Fruit fly (Drosophila melanogaster): ENCODE measurements around the gene CG14292.
A peak's percentile ranks its signal among the peaks of the same experiment; 100 is the strongest.

Gene CG14292

DNA sequence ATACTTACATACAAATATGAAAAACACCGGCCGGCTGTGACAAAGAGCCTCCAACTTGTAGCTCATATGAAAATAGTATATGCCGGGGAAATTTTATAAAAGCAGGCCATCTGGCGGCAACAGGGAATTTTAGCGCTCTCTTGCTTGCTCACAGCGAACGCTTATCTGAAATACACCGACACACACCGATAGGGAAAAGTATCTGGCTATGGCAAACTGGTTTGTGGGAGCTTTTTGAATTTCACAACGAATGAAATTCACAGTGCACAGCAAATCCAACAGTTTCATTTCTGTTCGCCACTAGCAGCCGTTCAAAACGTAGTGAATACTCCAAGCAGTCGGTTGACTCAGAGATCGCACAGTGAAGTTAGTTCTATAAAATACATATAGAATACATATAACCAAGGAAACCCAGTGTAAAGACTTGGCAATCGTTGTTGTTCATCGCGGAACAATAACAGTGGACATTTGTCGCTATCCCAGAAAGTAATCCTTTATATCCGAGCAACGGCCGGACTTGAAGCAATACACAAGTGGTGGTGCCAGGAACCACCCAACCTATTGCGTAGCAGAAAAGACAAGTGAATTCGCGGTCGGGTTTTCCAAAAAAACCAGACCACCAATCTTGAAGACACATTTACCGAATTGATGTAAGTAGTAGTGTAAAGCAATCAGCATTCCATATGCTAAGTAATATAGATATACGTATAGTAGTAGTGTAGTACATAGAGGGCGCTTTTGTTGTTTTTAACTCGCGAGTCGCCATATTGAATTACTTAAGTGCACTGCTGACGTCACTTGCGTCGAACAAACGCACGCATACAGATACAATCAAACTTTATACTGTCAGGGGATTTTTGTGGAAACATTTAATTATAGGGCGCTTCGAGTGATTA lies 12.8 kb upstream of the CG14292 start:
- TF ChIP-seq pan (optimal IDR thresholded peaks at IDR 0.05) = no peak
- TF ChIP-seq EcR (GFP tag; optimal IDR thresholded peaks at IDR 0.05) = peak in 1 of 2 experiments; percentile 13

dm6 chr3R:18916715-18917253 lies 11.3 kb upstream of the CG14292 start:
- TF ChIP-seq Dll (optimal IDR thresholded peaks at IDR 0.05) (no peak), CG8478 (optimal IDR thresholded peaks at IDR 0.05) (no peak)

- no peak for TF ChIP-seq pan (optimal IDR thresholded peaks at IDR 0.05)
Measured at dm6 chr3R:18915644-18916194, 10.3 kb upstream of the CG14292 start.

dm6 chr3R:18914594-18915275 lies 9.3 kb upstream of the CG14292 start, which contains the start of gene Xrp1:
TSS of gene Xrp1 (plus strand) at chr3R:18914968.
- TF ChIP-seq pan (optimal IDR thresholded peaks at IDR 0.05) = no peak
- TF ChIP-seq EcR (GFP tag; optimal IDR thresholded peaks at IDR 0.05) = no peak
- TF ChIP-seq CG8478 (optimal IDR thresholded peaks at IDR 0.05) = no peak
- no peak for TF ChIP-seq Dll (optimal IDR thresholded peaks at IDR 0.05)
- no peak for TF ChIP-seq psq (optimal IDR thresholded peaks at IDR 0.05)
- no peak for TF ChIP-seq usp (GFP tag; optimal IDR thresholded peaks at IDR 0.05)

DNA sequence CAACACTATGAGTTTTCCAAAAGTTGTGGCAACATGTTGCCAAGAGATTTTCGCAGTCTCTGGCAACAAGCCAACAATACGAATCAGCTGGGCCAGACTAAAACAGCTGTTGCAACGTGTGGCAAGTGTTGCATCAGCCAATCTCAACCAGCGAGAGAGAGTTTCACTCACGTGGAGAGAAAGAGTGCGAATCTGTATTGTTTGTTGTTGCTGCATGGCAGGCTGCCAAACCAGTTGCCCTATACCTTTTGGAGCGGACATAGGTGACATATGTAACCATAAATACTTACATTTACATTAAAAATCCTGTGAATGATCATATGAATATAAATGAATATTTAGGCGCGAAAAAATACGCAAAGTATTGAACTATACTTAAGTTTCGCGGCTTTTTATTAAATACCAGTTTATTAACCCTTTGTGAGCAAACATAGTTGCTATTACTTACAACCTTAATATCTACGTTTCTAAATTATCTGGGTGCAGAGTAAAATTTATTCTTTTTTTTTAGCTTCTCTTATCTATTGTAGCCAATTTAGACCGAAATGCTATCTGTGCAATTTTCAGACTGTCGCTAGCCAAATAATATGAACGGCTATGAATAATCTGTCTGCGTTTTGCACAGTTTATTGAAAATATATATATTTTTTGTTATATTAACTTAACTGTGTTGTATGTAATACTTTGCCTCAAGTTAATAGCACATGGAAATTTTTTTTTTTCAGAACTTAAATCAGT lies 8.6 kb upstream of the CG14292 start:
- no peak for TF ChIP-seq Dll (optimal IDR thresholded peaks at IDR 0.05)
- no peak for TF ChIP-seq pan (optimal IDR thresholded peaks at IDR 0.05)
- TF ChIP-seq psq (optimal IDR thresholded peaks at IDR 0.05) = no peak
- TF ChIP-seq usp (GFP tag; optimal IDR thresholded peaks at IDR 0.05) = no peak
- no peak for TF ChIP-seq EcR (GFP tag; optimal IDR thresholded peaks at IDR 0.05)
- no peak for TF ChIP-seq CG8478 (optimal IDR thresholded peaks at IDR 0.05)

- no peak for TF ChIP-seq psq (optimal IDR thresholded peaks at IDR 0.05)
- TF ChIP-seq usp (GFP tag; optimal IDR thresholded peaks at IDR 0.05) = no peak
- no peak for TF ChIP-seq Dll (optimal IDR thresholded peaks at IDR 0.05)
- no peak for TF ChIP-seq pan (optimal IDR thresholded peaks at IDR 0.05)
- TF ChIP-seq CG8478 (optimal IDR thresholded peaks at IDR 0.05) = no peak
- TF ChIP-seq EcR (GFP tag; optimal IDR thresholded peaks at IDR 0.05) = no peak
Measured at dm6 chr3R:18912782-18913331, 7.4 kb upstream of the CG14292 start, which contains the start of gene Sgsh. TSS of gene Sgsh (minus strand) at chr3R:18912922.

dm6 chr3R:18910923-18911322 lies 5.5 kb upstream of the CG14292 start:
- TF ChIP-seq usp (GFP tag; optimal IDR thresholded peaks at IDR 0.05) (no peak), pan (optimal IDR thresholded peaks at IDR 0.05) (no peak), Dll (optimal IDR thresholded peaks at IDR 0.05) (no peak)

dm6 chr3R:18910336-18910735 lies 4.9 kb upstream of the CG14292 start:
- no peak for TF ChIP-seq Dll (optimal IDR thresholded peaks at IDR 0.05)
- TF ChIP-seq psq (optimal IDR thresholded peaks at IDR 0.05) = no peak
- no peak for TF ChIP-seq usp (GFP tag; optimal IDR thresholded peaks at IDR 0.05)
- no peak for TF ChIP-seq pan (optimal IDR thresholded peaks at IDR 0.05)
- TF ChIP-seq CG8478 (optimal IDR thresholded peaks at IDR 0.05) = no peak
- no peak for TF ChIP-seq EcR (GFP tag; optimal IDR thresholded peaks at IDR 0.05)

DNA sequence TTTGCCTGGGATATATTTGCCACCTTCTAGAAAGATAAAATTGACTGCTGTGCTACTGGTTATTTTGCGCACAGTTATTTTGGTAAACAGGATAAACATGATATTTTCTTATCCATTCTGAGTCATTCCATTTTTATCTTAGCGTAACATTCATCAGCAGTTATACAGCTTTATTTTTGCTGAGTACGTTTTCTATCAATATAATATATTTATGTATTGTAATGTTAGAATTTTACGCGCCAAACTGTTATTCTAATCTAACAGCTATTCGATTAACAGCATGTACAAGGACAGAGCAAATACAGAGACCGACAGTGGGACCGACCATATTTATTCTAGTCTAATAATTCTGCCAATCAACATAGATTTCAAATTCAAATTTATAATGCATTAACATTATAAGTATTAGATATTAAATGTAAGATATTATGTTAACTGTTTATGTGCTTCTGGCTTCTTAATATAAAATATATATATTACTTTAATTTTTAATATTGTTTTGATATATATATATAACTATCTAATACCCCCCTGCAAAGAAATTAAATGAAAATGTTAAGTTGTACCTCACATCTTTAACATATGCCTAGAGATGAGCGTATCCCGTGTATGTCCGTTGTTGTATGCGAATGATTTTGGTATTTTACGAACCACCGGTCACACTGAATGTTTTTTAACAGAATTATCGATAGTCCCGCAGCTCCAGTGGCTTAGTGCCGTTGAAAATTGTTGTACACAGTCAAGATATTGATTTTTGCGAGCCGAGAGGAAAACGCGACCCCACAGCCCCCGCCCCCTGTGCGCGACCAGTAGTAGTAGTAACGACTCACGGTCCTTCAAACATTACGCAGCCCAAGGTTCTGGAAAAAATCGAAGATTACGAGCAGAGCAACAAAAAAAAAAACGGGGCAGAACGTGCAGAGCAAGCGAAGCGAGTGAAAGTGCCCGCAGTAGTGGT lies 745 bp upstream of the CG14292 start, which contains the start of gene EndoA:
TSS of gene EndoA (plus strand) at position 689 of the 958 bp plus-strand sequence.
- TF ChIP-seq psq (optimal IDR thresholded peaks at IDR 0.05) (no peak), Dll (optimal IDR thresholded peaks at IDR 0.05) (no peak), usp (GFP tag; optimal IDR thresholded peaks at IDR 0.05) (no peak), pan (optimal IDR thresholded peaks at IDR 0.05) (no peak), EcR (GFP tag; optimal IDR thresholded peaks at IDR 0.05) (no peak), CG8478 (optimal IDR thresholded peaks at IDR 0.05) (no peak)

- no peak for TF ChIP-seq EcR (GFP tag; optimal IDR thresholded peaks at IDR 0.05)
- no peak for TF ChIP-seq psq (optimal IDR thresholded peaks at IDR 0.05)
- no peak for TF ChIP-seq usp (GFP tag; optimal IDR thresholded peaks at IDR 0.05)
- TF ChIP-seq CG8478 (optimal IDR thresholded peaks at IDR 0.05) = no peak
- no peak for TF ChIP-seq pan (optimal IDR thresholded peaks at IDR 0.05)
- TF ChIP-seq Dll (optimal IDR thresholded peaks at IDR 0.05) = no peak
Measured at dm6 chr3R:18902858-18903257, 2.6 kb downstream of the CG14292 start, which contains the start of gene CG34284. TSS of gene CG34284 (minus strand) at chr3R:18902933.
